Fruit fly (Drosophila melanogaster): ENCODE measurements around the gene CG43057.

DNA sequence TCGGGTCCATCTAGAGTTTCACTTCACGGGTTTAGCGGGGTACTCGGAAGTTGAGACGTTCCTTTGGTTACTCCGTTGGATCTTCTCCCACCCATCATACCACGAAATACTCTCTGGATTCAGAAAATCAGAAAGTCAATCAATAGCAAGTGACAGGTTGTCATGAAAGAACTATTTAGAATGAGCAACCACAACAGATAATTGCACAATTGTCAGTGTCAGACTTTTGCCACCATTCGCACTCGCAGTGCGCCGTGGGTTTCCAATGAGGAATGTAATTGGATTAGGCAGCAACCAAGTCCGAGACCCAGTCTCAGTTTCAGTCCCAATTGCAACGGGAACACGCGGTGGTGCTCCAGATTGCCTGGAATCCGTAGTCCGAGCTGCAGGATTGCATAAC is 37.9 kb downstream of the CG43057 start, which contains the start of gene CG8419:
- TF ChIP-seq CTCF (optimal IDR thresholded peaks at IDR 0.05) (no peak), CG8478 (optimal IDR thresholded peaks at IDR 0.05) (no peak)

All from S2 (cell line).